Fruit fly (Drosophila melanogaster): Measurements from ENCODE around the gene Obp93a.

dm6 chr3R:21152856-21153278 lies 23.4 kb upstream of the Obp93a start:
- TF ChIP-seq lola (GFP tag; optimal IDR thresholded peaks at IDR 0.05) = no peak
- TF ChIP-seq sv (GFP tag; optimal IDR thresholded peaks at IDR 0.05) = no peak
- no peak for TF ChIP-seq foxo (GFP tag; optimal IDR thresholded peaks at IDR 0.05)
- no peak for TF ChIP-seq N (GFP tag; optimal IDR thresholded peaks at IDR 0.05)
- no peak for TF ChIP-seq Myc (optimal IDR thresholded peaks at IDR 0.05)
- peak; percentile 57 for TF ChIP-seq Vsx2 (GFP tag; optimal IDR thresholded peaks at IDR 0.05; ENCODE audit: partially characterized antibody)
- TF ChIP-seq usp (GFP tag; optimal IDR thresholded peaks at IDR 0.05) = no peak
- TF ChIP-seq h (GFP tag; optimal IDR thresholded peaks at IDR 0.05) = no peak
- no peak for TF ChIP-seq jim (GFP tag; optimal IDR thresholded peaks at IDR 0.05)

Data from whole organism, wandering third instar larva.